Fruit fly (Drosophila melanogaster) whole organism, embryonic: Measurements from ENCODE around the gene Liprin-alpha.

Source experiments
- CG11093 ChIP-seq: fragments of 200-800 bp; sonication (Bioruptor generic); IDR thresholded peaks from 3 replicates; pipeline ENCODE4 v1.3.6; 2022; ENCODE audit warnings: missing biosample characterization, missing genetic modification characterization
- CG11696 ChIP-seq: fragments of 200-800 bp; sonication (Bioruptor generic); IDR thresholded peaks from 2 replicates; pipeline ENCODE4 v1.3.6; 2022; ENCODE audit warnings: missing biosample characterization, missing genetic modification characterization
- CG12299 ChIP-seq: fragments of 200-800 bp; sonication (Bioruptor generic); optimal IDR thresholded peaks from 2 replicates; lab custom pipeline; 2018; ENCODE audit warnings: missing biosample characterization, mild to moderate bottlenecking, missing genetic modification characterization
- CG12744 ChIP-seq: fragments of 200-800 bp; sonication (Bioruptor generic); optimal IDR thresholded peaks from 2 replicates; lab custom pipeline; 2016; ENCODE audit warnings: missing biosample characterization, missing genetic modification characterization
- CG13894 ChIP-seq: fragments of 200-800 bp; sonication (Bioruptor generic); optimal IDR thresholded peaks from 3 replicates; lab custom pipeline; 2018; ENCODE audit warnings: missing biosample characterization, mild to moderate bottlenecking, missing genetic modification characterization, moderate library complexity
- CG15011 ChIP-seq: fragments of 200-800 bp; sonication (Bioruptor generic); optimal IDR thresholded peaks from 3 replicates; lab custom pipeline; 2018; ENCODE audit warnings: missing biosample characterization, mild to moderate bottlenecking, missing genetic modification characterization
- CG15479 ChIP-seq: fragments of 200-800 bp; sonication (Bioruptor generic); optimal IDR thresholded peaks from 3 replicates; lab custom pipeline; 2019; ENCODE audit warnings: missing biosample characterization, mild to moderate bottlenecking, missing genetic modification characterization, moderate library complexity
- CG16813 ChIP-seq: fragments of 200-800 bp; sonication (Bioruptor generic); IDR thresholded peaks from 3 replicates; pipeline ENCODE4 v1.3.6; 2022; ENCODE audit warnings: missing biosample characterization, missing genetic modification characterization; ENCODE audit not compliant: partially characterized antibody
- CG17328 ChIP-seq: fragments of 200-800 bp; sonication (Bioruptor generic); IDR thresholded peaks from 2 replicates; pipeline ENCODE4 v1.3.6; 2022; ENCODE audit warnings: missing biosample characterization, missing genetic modification characterization
- CG17612 ChIP-seq: fragments of 200-800 bp; sonication (Bioruptor generic); IDR thresholded peaks from 2 replicates; pipeline ENCODE4 v1.3.6; 2022; ENCODE audit warnings: missing biosample characterization, missing genetic modification characterization
- CG18619 ChIP-seq: fragments of 200-800 bp; sonication (Bioruptor generic); optimal IDR thresholded peaks from 3 replicates; lab custom pipeline; 2017; ENCODE audit warnings: missing biosample characterization, mild to moderate bottlenecking, missing genetic modification characterization
- CG2116 ChIP-seq: fragments of 200-800 bp; sonication (Bioruptor generic); optimal IDR thresholded peaks from 3 replicates; lab custom pipeline; 2018; ENCODE audit warnings: missing biosample characterization, mild to moderate bottlenecking, missing genetic modification characterization
- CG2678 ChIP-seq: fragments of 200-800 bp; sonication (Bioruptor generic); optimal IDR thresholded peaks from 3 replicates; lab custom pipeline; 2019; ENCODE audit warnings: missing biosample characterization, mild to moderate bottlenecking, missing genetic modification characterization, moderate library complexity
- CG2875 ChIP-seq: fragments of 200-800 bp; sonication (Bioruptor generic); optimal IDR thresholded peaks from 2 replicates; lab custom pipeline; 2017; ENCODE audit warnings: missing biosample characterization, mild to moderate bottlenecking, missing genetic modification characterization, missing genetic modification reagents
- CG33213 ChIP-seq: fragments of 200-800 bp; sonication (Bioruptor generic); optimal IDR thresholded peaks from 3 replicates; lab custom pipeline; 2016; ENCODE audit warnings: missing biosample characterization, missing genetic modification characterization
- CG34224 ChIP-seq: fragments of 200-800 bp; sonication (Bioruptor generic); IDR thresholded peaks from 3 replicates; pipeline ENCODE4 v1.3.6; 2022; ENCODE audit warnings: missing biosample characterization, missing genetic modification characterization; ENCODE audit not compliant: partially characterized antibody
- CG34376 ChIP-seq: fragments of 200-800 bp; sonication (Bioruptor generic); optimal IDR thresholded peaks from 2 replicates; lab custom pipeline; 2018; ENCODE audit warnings: missing biosample characterization, mild to moderate bottlenecking, missing genetic modification characterization
- CG4730 ChIP-seq: fragments of 200-800 bp; sonication (Bioruptor generic); IDR thresholded peaks from 2 replicates; pipeline ENCODE4 v1.3.6; 2022; ENCODE audit warnings: missing biosample characterization, missing genetic modification characterization
- CG6813 ChIP-seq: fragments of 200-800 bp; sonication (Bioruptor generic); optimal IDR thresholded peaks from 2 replicates; lab custom pipeline; 2017; ENCODE audit warnings: missing biosample characterization, missing genetic modification characterization, mild to moderate bottlenecking, moderate library complexity, missing genetic modification reagents
- CG9215 ChIP-seq: fragments of 200-800 bp; sonication (Bioruptor generic); IDR thresholded peaks from 2 replicates; pipeline ENCODE4 v1.3.6; 2022; ENCODE audit warnings: missing biosample characterization, missing genetic modification characterization
- CG9609 ChIP-seq: fragments of 200-800 bp; sonication (Bioruptor generic); optimal IDR thresholded peaks from 3 replicates; lab custom pipeline; 2016; ENCODE audit warnings: missing biosample characterization, missing genetic modification characterization
- CG9797 ChIP-seq: fragments of 200-800 bp; sonication (Bioruptor generic); optimal IDR thresholded peaks from 3 replicates; lab custom pipeline; 2018; ENCODE audit warnings: missing biosample characterization, mild to moderate bottlenecking, missing genetic modification characterization
- Dip2 ChIP-seq: fragments of 200-800 bp; sonication (Bioruptor generic); IDR thresholded peaks from 2 replicates; pipeline ENCODE4 v1.3.6; 2022; ENCODE audit warnings: missing biosample characterization, missing genetic modification characterization
- Fer1 ChIP-seq: fragments of 200-800 bp; sonication (Bioruptor generic); optimal IDR thresholded peaks from 2 replicates; lab custom pipeline; 2017; ENCODE audit warnings: missing biosample characterization, mild to moderate bottlenecking, missing genetic modification characterization
- Lim3 ChIP-seq: fragments of 200-800 bp; sonication (Bioruptor generic); IDR thresholded peaks from 2 replicates; pipeline ENCODE4 v1.3.6; 2022; ENCODE audit warnings: missing biosample characterization, missing genetic modification characterization
- NFAT ChIP-seq: fragments of 200-800 bp; sonication (Bioruptor generic); IDR thresholded peaks from 2 replicates; pipeline ENCODE4 v1.3.6; 2022; ENCODE audit warnings: missing biosample characterization, missing genetic modification characterization
- NK7.1 ChIP-seq: fragments of 200-800 bp; sonication (Bioruptor generic); optimal IDR thresholded peaks from 3 replicates; lab custom pipeline; 2016; ENCODE audit warnings: missing biosample characterization, missing genetic modification characterization
- Nf-YB ChIP-seq: fragments of 200-800 bp; sonication (Bioruptor generic); optimal IDR thresholded peaks from 3 replicates; lab custom pipeline; 2019; ENCODE audit warnings: missing biosample characterization, mild to moderate bottlenecking, missing genetic modification characterization, moderate library complexity
- Oaz ChIP-seq: fragments of 200-800 bp; sonication (Bioruptor generic); IDR thresholded peaks from 2 replicates; pipeline ENCODE4 v1.3.6; 2022; ENCODE audit warnings: missing biosample characterization, missing genetic modification characterization
- Opbp ChIP-seq: fragments of 200-800 bp; sonication (Bioruptor generic); IDR thresholded peaks from 3 replicates; pipeline ENCODE4 v1.3.6; 2022; ENCODE audit warnings: missing biosample characterization, missing genetic modification characterization; ENCODE audit not compliant: partially characterized antibody
- Optix ChIP-seq: fragments of 200-800 bp; sonication (Bioruptor generic); IDR thresholded peaks from 3 replicates; pipeline ENCODE4 v1.3.6; 2022; ENCODE audit warnings: missing biosample characterization, missing genetic modification characterization
- Sin3A ChIP-seq: fragments of >200 bp; optimal IDR thresholded peaks from 2 replicates; lab custom pipeline; 2018
- Sox102F ChIP-seq: fragments of 200-800 bp; sonication (Bioruptor generic); optimal IDR thresholded peaks from 2 replicates; lab custom pipeline; 2018; ENCODE audit warnings: missing biosample characterization, mild to moderate bottlenecking, missing genetic modification characterization, moderate library complexity
- TFAM ChIP-seq: fragments of 200-800 bp; sonication (Bioruptor generic); optimal IDR thresholded peaks from 2 replicates; lab custom pipeline; 2017; ENCODE audit warnings: missing biosample characterization, missing genetic modification characterization, inconsistent platforms
- aop ChIP-seq: fragments of 200-800 bp; sonication (Bioruptor generic); IDR thresholded peaks from 2 replicates; pipeline ENCODE4 v1.3.6; 2022; ENCODE audit warnings: missing biosample characterization, missing genetic modification characterization
- bowl ChIP-seq: fragments of 200-800 bp; sonication (Bioruptor generic); IDR thresholded peaks from 2 replicates; pipeline ENCODE4 v1.3.6; 2022; ENCODE audit warnings: missing biosample characterization, missing genetic modification characterization
- cwo ChIP-seq: fragments of 200-800 bp; sonication (Bioruptor generic); optimal IDR thresholded peaks from 3 replicates; lab custom pipeline; 2017; ENCODE audit warnings: missing biosample characterization, missing genetic modification characterization, mild to moderate bottlenecking, moderate library complexity, missing genetic modification reagents
- dmrt11E ChIP-seq: fragments of 200-800 bp; sonication (Bioruptor generic); optimal IDR thresholded peaks from 3 replicates; lab custom pipeline; 2018; ENCODE audit warnings: missing biosample characterization, mild to moderate bottlenecking, missing genetic modification characterization, moderate library complexity
- dysf ChIP-seq: fragments of 200-800 bp; sonication (Bioruptor generic); IDR thresholded peaks from 3 replicates; pipeline ENCODE4 v1.3.6; 2022; ENCODE audit warnings: missing biosample characterization, missing genetic modification characterization
- en ChIP-seq: fragments of 200-800 bp; sonication (Bioruptor generic); optimal IDR thresholded peaks from 2 replicates; lab custom pipeline; 2016; ENCODE audit warnings: missing biosample characterization, missing genetic modification characterization
- fd3F ChIP-seq: fragments of 200-800 bp; sonication (Bioruptor generic); optimal IDR thresholded peaks from 2 replicates; lab custom pipeline; 2018; ENCODE audit warnings: missing biosample characterization, mild to moderate bottlenecking, missing genetic modification characterization, moderate library complexity
- gcm2 ChIP-seq: fragments of 200-800 bp; sonication (Bioruptor generic); optimal IDR thresholded peaks from 2 replicates; lab custom pipeline; 2016; ENCODE audit warnings: missing biosample characterization, missing genetic modification characterization
- gfzf ChIP-seq: fragments of 200-800 bp; sonication (Bioruptor generic); optimal IDR thresholded peaks from 2 replicates; lab custom pipeline; 2016; ENCODE audit warnings: missing biosample characterization, mild to moderate bottlenecking, missing genetic modification characterization, moderate library complexity
- h ChIP-seq: fragments of >200 bp; optimal IDR thresholded peaks from 2 replicates; lab custom pipeline; 2017
- ham ChIP-seq: fragments of 200-800 bp; sonication (Bioruptor generic); IDR thresholded peaks from 2 replicates; pipeline ENCODE4 v1.3.6; 2022; ENCODE audit warnings: missing biosample characterization, missing genetic modification characterization
- jing ChIP-seq: fragments of 200-800 bp; sonication (Bioruptor generic); optimal IDR thresholded peaks from 2 replicates; lab custom pipeline; 2018; ENCODE audit warnings: missing biosample characterization, mild to moderate bottlenecking, missing genetic modification characterization
- nerfin-1 ChIP-seq: fragments of 200-800 bp; sonication (Bioruptor generic); optimal IDR thresholded peaks from 3 replicates; lab custom pipeline; 2019; ENCODE audit warnings: missing biosample characterization, mild to moderate bottlenecking, missing genetic modification characterization, moderate library complexity
- pum ChIP-seq: fragments of 200-800 bp; sonication (Bioruptor generic); optimal IDR thresholded peaks from 2 replicates; lab custom pipeline; 2016; ENCODE audit warnings: missing biosample characterization, missing genetic modification characterization
- schlank ChIP-seq: fragments of 200-800 bp; sonication (Bioruptor generic); optimal IDR thresholded peaks from 2 replicates; lab custom pipeline; 2018; ENCODE audit warnings: missing biosample characterization, mild to moderate bottlenecking, missing genetic modification characterization
- scrt ChIP-seq: fragments of 200-800 bp; sonication (Bioruptor generic); optimal IDR thresholded peaks from 2 replicates; lab custom pipeline; 2018; ENCODE audit warnings: missing biosample characterization, mild to moderate bottlenecking, missing genetic modification characterization, moderate library complexity
- tin ChIP-seq: fragments of 200-800 bp; sonication (Bioruptor generic); optimal IDR thresholded peaks from 3 replicates; lab custom pipeline; 2016; ENCODE audit warnings: missing biosample characterization, missing genetic modification characterization
- twi ChIP-seq: fragments of 200-800 bp; optimal IDR thresholded peaks from 2 replicates; lab custom pipeline; 2019; ENCODE audit warnings: missing biosample characterization, mild to moderate bottlenecking, missing genetic modification characterization, moderate library complexity
- wek ChIP-seq: fragments of 200-800 bp; sonication (Bioruptor generic); optimal IDR thresholded peaks from 3 replicates; lab custom pipeline; 2018; ENCODE audit warnings: missing biosample characterization, mild to moderate bottlenecking, missing genetic modification characterization, moderate library complexity

The Liprin-alpha gene

DNA sequence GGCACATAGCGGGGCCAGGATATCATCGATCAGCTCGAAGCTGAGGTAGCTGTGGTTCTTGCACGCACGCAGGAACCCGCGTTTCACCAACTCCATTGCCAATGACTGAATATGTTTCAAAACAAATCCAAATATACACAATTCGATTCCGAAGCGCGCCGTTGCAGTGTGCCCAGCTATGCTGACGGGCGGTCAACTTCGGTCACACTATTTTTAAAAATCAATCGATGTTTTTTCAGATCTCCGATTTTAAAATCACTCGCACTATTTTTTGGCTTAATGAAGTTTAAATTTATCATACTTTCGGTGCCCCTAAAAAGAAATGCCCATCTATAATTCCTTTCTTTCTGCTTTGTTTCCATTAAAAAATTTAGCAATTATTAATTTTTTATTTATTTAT lies 46.2 kb upstream of the Liprin-alpha start, which contains the start of gene Nse1 (continued):
- TF ChIP-seq Opbp (GFP tag; lab: Robert Waterston, UW) (peak; percentile 79; the same call in 2 of the 3 replicates), CG9609 (no peak), wek (GFP tag; lab: Kevin White, UChicago) (no peak), CG11696 (GFP tag; lab: Robert Waterston, UW) (no peak), CG15011 (GFP tag; lab: Kevin White, UChicago) (no peak), Oaz (GFP tag; lab: Robert Waterston, UW) (no peak), CG2116 (GFP tag; lab: Kevin White, UChicago) (peak; percentile 39), CG9797 (GFP tag; lab: Kevin White, UChicago) (peak; percentile 81), schlank (tag; lab: Kevin White, UChicago) (no peak), Sox102F (no peak), cwo (GFP tag; lab: Kevin White, UChicago) (no peak), Fer1 (no peak), pum (no peak), CG17612 (no peak), CG34376 (no peak), Nf-YB (GFP tag; lab: Kevin White, UChicago) (no peak), aop (no peak), CG6813 (GFP tag; lab: Kevin White, UChicago) (no peak), jing (GFP tag; lab: Kevin White, UChicago) (no peak), CG15479 (no peak), CG12299 (tag; lab: Kevin White, UChicago) (no peak), CG4730 (GFP tag; lab: Robert Waterston, UW) (no peak), NFAT (GFP tag; lab: Robert Waterston, UW) (no peak), CG2678 (tag; lab: Kevin White, UChicago) (no peak), Dip2 (GFP tag; lab: Robert Waterston, UW) (no peak), CG12744 (GFP tag; lab: Kevin White, UChicago) (no peak), tin (GFP tag; lab: Kevin White, UChicago) (no peak), scrt (GFP tag; lab: Kevin White, UChicago) (no peak), CG11093 (GFP tag; lab: Robert Waterston, UW) (no peak), nerfin-1 (tag; lab: Kevin White, UChicago) (no peak), CG18619 (GFP tag; lab: Kevin White, UChicago) (no peak), TFAM (GFP tag; lab: Kevin White, UChicago) (no peak), CG17328 (GFP tag; lab: Robert Waterston, UW) (no peak), ham (GFP tag; lab: Robert Waterston, UW) (no peak), bowl (GFP tag; lab: Robert Waterston, UW) (no peak), Sin3A (lab: Kevin White, UChicago) (peak; percentile 32), NK7.1 (GFP tag; lab: Kevin White, UChicago) (no peak), CG34224 (GFP tag; lab: Robert Waterston, UW) (peak; percentile 78), Optix (GFP tag; lab: Robert Waterston, UW) (no peak), en (GFP tag; lab: Kevin White, UChicago) (no peak), h (lab: Kevin White, UChicago) (no peak), Lim3 (GFP tag; lab: Robert Waterston, UW) (no peak), gcm2 (no peak), CG13894 (tag; lab: Kevin White, UChicago) (no peak), CG33213 (no peak), dysf (GFP tag; lab: Robert Waterston, UW) (no peak), CG16813 (peak; percentile 71), fd3F (GFP tag; lab: Kevin White, UChicago) (no peak), dmrt11E (tag; lab: Kevin White, UChicago) (no peak), CG2875 (GFP tag; lab: Kevin White, UChicago) (no peak), gfzf (peak; percentile 73), twi (tag; lab: Kevin White, UChicago) (no peak), CG9215 (no peak)
